Fruit fly (Drosophila melanogaster) whole organism, embryonic: ENCODE measurements around the gene cav.

Experiments
- Adf1 ChIP-seq: fragments of 200-800 bp; sonication (Bioruptor generic); IDR thresholded peaks from 2 replicates; pipeline ENCODE4 v1.3.6; 2022; ENCODE audit warnings: missing biosample characterization, missing genetic modification characterization
- BtbVII ChIP-seq: fragments of 200-800 bp; sonication (Bioruptor generic); optimal IDR thresholded peaks from 3 replicates; lab custom pipeline; 2017; ENCODE audit warnings: missing biosample characterization, mild to moderate bottlenecking, missing genetic modification characterization
- CG10267 ChIP-seq: fragments of 200-800 bp; sonication (Bioruptor generic); optimal IDR thresholded peaks from 2 replicates; lab custom pipeline; 2018; ENCODE audit warnings: missing biosample characterization, mild to moderate bottlenecking, missing genetic modification characterization, moderate library complexity
- CG10366 ChIP-seq: fragments of 200-800 bp; sonication (Bioruptor generic); IDR thresholded peaks from 2 replicates; pipeline ENCODE4 v1.3.6; 2022; ENCODE audit warnings: missing biosample characterization, missing genetic modification characterization
- CG13123 ChIP-seq: fragments of 200-800 bp; sonication (Bioruptor generic); optimal IDR thresholded peaks from 2 replicates; lab custom pipeline; 2016; ENCODE audit warnings: missing biosample characterization, missing genetic modification characterization
- CG13287 ChIP-seq: fragments of 200-800 bp; sonication (Bioruptor generic); IDR thresholded peaks from 2 replicates; pipeline ENCODE4 v1.3.6; 2022; ENCODE audit warnings: missing biosample characterization, missing genetic modification characterization; ENCODE audit not compliant: partially characterized antibody
- CG14441 ChIP-seq: fragments of 200-800 bp; sonication (Bioruptor generic); IDR thresholded peaks from 2 replicates; pipeline ENCODE4 v1.3.6; 2022; ENCODE audit warnings: missing biosample characterization, missing genetic modification characterization
- CG15696 ChIP-seq: fragments of 200-800 bp; sonication (Bioruptor generic); optimal IDR thresholded peaks from 2 replicates; lab custom pipeline; 2019; ENCODE audit warnings: missing biosample characterization, mild to moderate bottlenecking, missing genetic modification characterization, moderate library complexity
- CG16779 ChIP-seq: fragments of 200-800 bp; sonication (Bioruptor generic); IDR thresholded peaks from 2 replicates; pipeline ENCODE4 v1.3.6; 2022; ENCODE audit warnings: missing biosample characterization, missing genetic modification characterization
- CG1792 ChIP-seq: fragments of 200-800 bp; sonication (Bioruptor generic); optimal IDR thresholded peaks from 2 replicates; lab custom pipeline; 2016; ENCODE audit warnings: missing biosample characterization, missing genetic modification characterization
- CG2202 ChIP-seq: fragments of 200-800 bp; sonication (Bioruptor generic); optimal IDR thresholded peaks from 2 replicates; lab custom pipeline; 2018; ENCODE audit warnings: missing biosample characterization, mild to moderate bottlenecking, missing genetic modification characterization
- CG2678 ChIP-seq: fragments of 200-800 bp; sonication (Bioruptor generic); optimal IDR thresholded peaks from 3 replicates; lab custom pipeline; 2019; ENCODE audit warnings: missing biosample characterization, mild to moderate bottlenecking, missing genetic modification characterization, moderate library complexity
- CG31441 ChIP-seq: fragments of 200-800 bp; sonication (Bioruptor generic); IDR thresholded peaks from 2 replicates; pipeline ENCODE4 v1.3.6; 2022; ENCODE audit warnings: missing biosample characterization, missing genetic modification characterization
- CG34224 ChIP-seq: fragments of 200-800 bp; sonication (Bioruptor generic); IDR thresholded peaks from 3 replicates; pipeline ENCODE4 v1.3.6; 2022; ENCODE audit warnings: missing biosample characterization, missing genetic modification characterization; ENCODE audit not compliant: partially characterized antibody
- CG4328 ChIP-seq: fragments of 200-800 bp; sonication (Bioruptor generic); optimal IDR thresholded peaks from 3 replicates; lab custom pipeline; 2017; ENCODE audit warnings: missing biosample characterization, missing genetic modification reagents, missing genetic modification characterization
- CG4360 ChIP-seq: fragments of 200-800 bp; sonication (Bioruptor generic); IDR thresholded peaks from 2 replicates; pipeline ENCODE4 v1.3.6; 2022; ENCODE audit warnings: missing biosample characterization, missing genetic modification characterization
- CG9609 ChIP-seq: fragments of 200-800 bp; sonication (Bioruptor generic); optimal IDR thresholded peaks from 3 replicates; lab custom pipeline; 2016; ENCODE audit warnings: missing biosample characterization, missing genetic modification characterization
- CG9797 ChIP-seq: fragments of 200-800 bp; sonication (Bioruptor generic); optimal IDR thresholded peaks from 3 replicates; lab custom pipeline; 2018; ENCODE audit warnings: missing biosample characterization, mild to moderate bottlenecking, missing genetic modification characterization
- D19B ChIP-seq: fragments of 200-800 bp; sonication (Bioruptor generic); optimal IDR thresholded peaks from 2 replicates; lab custom pipeline; 2017; ENCODE audit warnings: missing biosample characterization, mild to moderate bottlenecking, missing genetic modification characterization
- E2f2 ChIP-seq: fragments of 200-800 bp; sonication (Bioruptor generic); IDR thresholded peaks from 2 replicates; pipeline ENCODE4 v1.3.6; 2022; ENCODE audit warnings: missing biosample characterization, missing genetic modification characterization
- Fer2 ChIP-seq: fragments of 200-800 bp; sonication (Bioruptor generic); optimal IDR thresholded peaks from 2 replicates; lab custom pipeline; 2018; ENCODE audit warnings: missing biosample characterization, mild to moderate bottlenecking, missing genetic modification characterization, moderate library complexity
- Fer3 ChIP-seq: fragments of 200-800 bp; sonication (Bioruptor generic); optimal IDR thresholded peaks from 2 replicates; lab custom pipeline; 2018; ENCODE audit warnings: missing biosample characterization, mild to moderate bottlenecking, missing genetic modification characterization, moderate library complexity
- Max ChIP-seq: fragments of 200-800 bp; sonication (Bioruptor generic); optimal IDR thresholded peaks from 2 replicates; lab custom pipeline; 2016; ENCODE audit warnings: missing biosample characterization, mild to moderate bottlenecking, missing genetic modification characterization
- NfI ChIP-seq: fragments of 200-800 bp; sonication (Bioruptor generic); optimal IDR thresholded peaks from 3 replicates; lab custom pipeline; 2018; ENCODE audit warnings: missing biosample characterization, mild to moderate bottlenecking, missing genetic modification characterization, moderate library complexity
- Ravus ChIP-seq: fragments of 200-800 bp; sonication (Bioruptor generic); IDR thresholded peaks from 2 replicates; pipeline ENCODE4 v1.3.6; 2022; ENCODE audit warnings: missing biosample characterization, missing genetic modification characterization
- TFAM ChIP-seq: fragments of 200-800 bp; sonication (Bioruptor generic); optimal IDR thresholded peaks from 2 replicates; lab custom pipeline; 2017; ENCODE audit warnings: missing biosample characterization, missing genetic modification characterization, inconsistent platforms
- Trl ChIP-seq, 3 experiments: fragments of >200 bp in 2 of 3; fragments of 200-800 bp in 1 of 3; sonication (Bioruptor generic) in 1 of 3; optimal IDR thresholded peaks; 2 replicates in 1 of 3; 3 replicates in 2 of 3; lab custom pipeline; 2016 to 2017; ENCODE audit warnings: missing biosample characterization in 1 of 3, missing genetic modification characterization in 1 of 3
- YL-1 ChIP-seq: fragments of 200-800 bp; sonication (Bioruptor generic); optimal IDR thresholded peaks from 3 replicates; lab custom pipeline; 2017; ENCODE audit warnings: missing biosample characterization, mild to moderate bottlenecking, missing genetic modification characterization
- abd-A ChIP-seq: fragments of 200-800 bp; sonication (Bioruptor generic); optimal IDR thresholded peaks from 3 replicates; lab custom pipeline; 2019; ENCODE audit warnings: missing biosample characterization, mild to moderate bottlenecking, missing genetic modification characterization, moderate library complexity
- az2 ChIP-seq: fragments of 200-800 bp; sonication (Bioruptor generic); optimal IDR thresholded peaks from 3 replicates; lab custom pipeline; 2016; ENCODE audit warnings: missing biosample characterization, missing genetic modification characterization
- cato ChIP-seq: fragments of 200-800 bp; sonication (Bioruptor generic); optimal IDR thresholded peaks from 2 replicates; lab custom pipeline; 2016; ENCODE audit warnings: missing biosample characterization, missing genetic modification characterization, borderline replicate concordance
- croc ChIP-seq: fragments of 200-800 bp; sonication (Bioruptor generic); conservative IDR thresholded peaks from 3 replicates; pipeline ENCODE4 v1.3.6; 2022; ENCODE audit warnings: missing biosample characterization, missing genetic modification characterization
- dpn ChIP-seq, 2 experiments: fragments of 200-800 bp; sonication (Bioruptor generic); optimal IDR thresholded peaks; 3 replicates each; lab custom pipeline; 2016; ENCODE audit warnings: missing biosample characterization in 2 of 2, missing genetic modification characterization in 2 of 2
- fd102C ChIP-seq: fragments of 200-800 bp; sonication (Bioruptor generic); optimal IDR thresholded peaks from 2 replicates; lab custom pipeline; 2018; ENCODE audit warnings: missing biosample characterization, mild to moderate bottlenecking, missing genetic modification characterization, moderate library complexity
- ftz-f1 ChIP-seq: fragments of 200-800 bp; sonication (Bioruptor generic); optimal IDR thresholded peaks from 2 replicates; lab custom pipeline; 2016; ENCODE audit warnings: missing biosample characterization, missing genetic modification characterization
- grau ChIP-seq: fragments of 200-800 bp; optimal IDR thresholded peaks from 3 replicates; lab custom pipeline; 2019; ENCODE audit warnings: missing biosample characterization, mild to moderate bottlenecking, missing genetic modification characterization, moderate library complexity
- grn ChIP-seq: fragments of 200-800 bp; sonication (Bioruptor generic); optimal IDR thresholded peaks from 3 replicates; lab custom pipeline; 2017; ENCODE audit warnings: missing biosample characterization, missing genetic modification characterization
- gro ChIP-seq: fragments of 200-800 bp; sonication (Bioruptor generic); optimal IDR thresholded peaks from 2 replicates; lab custom pipeline; 2016; ENCODE audit warnings: missing biosample characterization, missing genetic modification characterization
- inv ChIP-seq: fragments of 200-800 bp; sonication (Bioruptor generic); IDR thresholded peaks from 2 replicates; pipeline ENCODE4 v1.3.6; 2022; ENCODE audit warnings: missing biosample characterization, missing genetic modification characterization; ENCODE audit not compliant: partially characterized antibody
- psq ChIP-seq: fragments of 200-800 bp; sonication (Bioruptor generic); optimal IDR thresholded peaks from 2 replicates; lab custom pipeline; 2017; ENCODE audit warnings: missing biosample characterization, missing genetic modification characterization
- pzg ChIP-seq: fragments of 200-800 bp; sonication (Bioruptor generic); optimal IDR thresholded peaks from 3 replicates; lab custom pipeline; 2018; ENCODE audit warnings: missing biosample characterization, mild to moderate bottlenecking, missing genetic modification characterization, moderate library complexity
- schlank ChIP-seq: fragments of 200-800 bp; sonication (Bioruptor generic); optimal IDR thresholded peaks from 2 replicates; lab custom pipeline; 2018; ENCODE audit warnings: missing biosample characterization, mild to moderate bottlenecking, missing genetic modification characterization
- scrt ChIP-seq: fragments of 200-800 bp; sonication (Bioruptor generic); optimal IDR thresholded peaks from 2 replicates; lab custom pipeline; 2018; ENCODE audit warnings: missing biosample characterization, mild to moderate bottlenecking, missing genetic modification characterization, moderate library complexity
- sens ChIP-seq: fragments of 200-800 bp; sonication (Bioruptor generic); peaks from one replicate; lab custom pipeline; 2016; ENCODE audit warnings: missing biosample characterization, missing genetic modification characterization
- ssp ChIP-seq: fragments of 200-800 bp; sonication (Bioruptor generic); IDR thresholded peaks from 2 replicates; pipeline ENCODE4 v1.3.6; 2022; ENCODE audit warnings: missing biosample characterization, missing genetic modification characterization
- sug ChIP-seq: fragments of 200-800 bp; optimal IDR thresholded peaks from 2 replicates; lab custom pipeline; 2019; ENCODE audit warnings: missing biosample characterization, mild to moderate bottlenecking, missing genetic modification characterization, moderate library complexity
- trem ChIP-seq: fragments of 200-800 bp; optimal IDR thresholded peaks from 3 replicates; lab custom pipeline; 2019; ENCODE audit warnings: missing biosample characterization, mild to moderate bottlenecking, missing genetic modification characterization, moderate library complexity
- trh ChIP-seq: fragments of 200-800 bp; sonication (Bioruptor generic); optimal IDR thresholded peaks from 2 replicates; lab custom pipeline; 2016; ENCODE audit warnings: missing biosample characterization, missing genetic modification characterization
- ttk ChIP-seq: fragments of 200-800 bp; sonication (Bioruptor generic); IDR thresholded peaks from 2 replicates; pipeline ENCODE4 v2.1.2; 2022; ENCODE audit warnings: missing biosample characterization, missing genetic modification characterization
- zen ChIP-seq: fragments of 200-800 bp; sonication (Bioruptor generic); optimal IDR thresholded peaks from 3 replicates; lab custom pipeline; 2018; ENCODE audit warnings: missing biosample characterization, mild to moderate bottlenecking, missing genetic modification characterization, moderate library complexity

The cav gene

DNA sequence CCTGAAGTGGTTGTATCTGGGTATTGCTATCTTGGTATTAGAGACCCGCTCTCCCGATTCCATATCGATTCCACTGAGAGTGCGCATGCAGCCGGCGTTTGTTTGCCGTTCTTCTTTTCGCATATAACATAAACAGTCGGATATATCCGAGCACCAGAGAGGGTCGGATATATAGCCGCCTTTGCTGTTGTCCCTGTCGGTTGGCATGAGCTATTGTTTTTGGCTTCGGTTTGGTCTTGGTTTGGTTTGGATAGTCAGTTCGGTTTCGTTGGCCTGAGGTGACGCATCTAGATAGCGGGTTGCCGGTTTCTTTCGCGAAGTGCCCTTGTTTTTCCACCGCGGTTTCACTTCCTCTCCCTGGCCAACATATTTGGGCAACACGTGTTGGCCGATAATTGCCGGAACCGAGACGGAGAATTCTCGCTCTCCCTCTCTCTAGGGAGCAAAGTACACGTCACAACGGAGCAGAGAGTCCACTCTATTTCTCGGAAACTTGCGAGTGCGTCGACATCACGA is 51.9 kb downstream of the cav start, which contains the start of gene Orct2 (continued):
- TF ChIP-seq Ravus (peak; percentile 32), CG34224 (GFP tag; lab: Robert Waterston, UW) (peak; percentile 24; the same call in 1 of the 3 replicates), abd-A (tag; lab: Kevin White, UChicago) (peak; percentile 79), scrt (GFP tag; lab: Kevin White, UChicago) (peak; percentile 93), grau (tag; lab: Kevin White, UChicago) (peak; percentile 22), Trl (optimal IDR thresholded peaks at IDR 0.05; lab: Kevin White, UChicago) (peak; percentile 41 to 75), Trl (GFP tag; optimal IDR thresholded peaks at IDR 0.05; lab: Kevin White, UChicago) (peak; percentile 20), YL-1 (GFP tag; lab: Kevin White, UChicago) (peak; percentile 4), pzg (GFP tag; lab: Kevin White, UChicago) (peak; percentile 9), E2f2 (peak; percentile 11; the same call in 1 of the 2 replicates), CG15696 (tag; lab: Kevin White, UChicago) (peak; percentile 16), ssp (GFP tag; lab: Robert Waterston, UW) (no peak), CG13287 (GFP tag; lab: Robert Waterston, UW) (peak; percentile 47; the same call in 1 of the 2 replicates), fd102C (GFP tag; lab: Kevin White, UChicago) (peak; percentile 28), ftz-f1 (GFP tag; lab: Kevin White, UChicago) (peak; percentile 53), TFAM (GFP tag; lab: Kevin White, UChicago) (no peak), CG9609 (GFP tag; lab: Kevin White, UChicago) (no peak), cato (GFP tag; lab: Kevin White, UChicago) (no peak), sens (GFP tag; lab: Kevin White, UChicago) (no peak), dpn (GFP tag; optimal IDR thresholded peaks at IDR 0.05; lab: Kevin White, UChicago) (no peak), Max (GFP tag; lab: Kevin White, UChicago) (peak; percentile 56), CG10267 (tag; lab: Kevin White, UChicago) (no peak), CG2202 (tag; lab: Kevin White, UChicago) (no peak), Fer3 (peak; percentile 7), CG1792 (no peak), gro (GFP tag; lab: Kevin White, UChicago) (peak; percentile 49), trh (GFP tag; lab: Kevin White, UChicago) (no peak), NfI (no peak), sug (peak; percentile 15), Adf1 (peak; percentile 26; the same call in 1 of the 2 replicates), BtbVII (GFP tag; lab: Kevin White, UChicago) (peak; percentile 69), CG31441 (GFP tag; lab: Robert Waterston, UW) (no peak), schlank (tag; lab: Kevin White, UChicago) (no peak), CG16779 (GFP tag; lab: Robert Waterston, UW) (peak; percentile 60; the same call in 1 of the 2 replicates), CG9797 (GFP tag; lab: Kevin White, UChicago) (no peak), CG4360 (GFP tag; lab: Robert Waterston, UW) (no peak), ttk (no peak), CG10366 (GFP tag; lab: Robert Waterston, UW) (no peak), CG4328 (GFP tag; lab: Kevin White, UChicago) (peak; percentile 39), Fer2 (tag; lab: Kevin White, UChicago) (no peak), grn (GFP tag; lab: Kevin White, UChicago) (peak; percentile 36), psq (no peak), CG13123 (GFP tag; lab: Kevin White, UChicago) (no peak), zen (no peak), CG14441 (no peak), CG2678 (tag; lab: Kevin White, UChicago) (no peak), croc (GFP tag; lab: Robert Waterston, UW) (no peak), inv (GFP tag; lab: Robert Waterston, UW) (no peak), az2 (GFP tag; lab: Kevin White, UChicago) (no peak), trem (tag; lab: Kevin White, UChicago) (no peak), D19B (no peak)
